Worm (Caenorhabditis elegans): ENCODE measurements around the gene clec-218.

The clec-218 gene

ce11 chrV:8300935-8301535 is 6.7 kb upstream of the clec-218 start, which contains the start of gene W02D7.6:
Gene W02D7.6 (minus strand): TSS chrV:8301507.
- TF ChIP-seq ceh-83 (GFP tag; optimal IDR thresholded peaks at IDR 0.05) (no peak), lsy-2 (tag; optimal IDR thresholded peaks at IDR 0.05) (no peak), M03D4.4 (tag; optimal IDR thresholded peaks at IDR 0.05) (no peak), ham-2 (GFP tag; optimal IDR thresholded peaks at IDR 0.05) (no peak), mep-1 (tag; optimal IDR thresholded peaks at IDR 0.05) (peak; percentile 9)

ce11 chrV:8302522-8302921 is 5.2 kb upstream of the clec-218 start, which contains the start of gene sel-9:
Gene sel-9 (minus strand): TSS chrV:8302580.
- peak; percentile 39 for TF ChIP-seq mep-1 (tag; optimal IDR thresholded peaks at IDR 0.05)
- TF ChIP-seq ceh-39 (tag; optimal IDR thresholded peaks at IDR 0.05), result no peak
- TF ChIP-seq unc-120 (tag; optimal IDR thresholded peaks at IDR 0.05; ENCODE audit: poor library complexity, severe bottlenecking), result peak; percentile 5
- TF ChIP-seq sptf-1 (tag; optimal IDR thresholded peaks at IDR 0.05), result no peak
- no peak for TF ChIP-seq nhr-2 (tag; optimal IDR thresholded peaks at IDR 0.05)
- TF ChIP-seq lsy-2 (tag; optimal IDR thresholded peaks at IDR 0.05), result peak; percentile 15
- TF ChIP-seq nhr-237 (tag; optimal IDR thresholded peaks at IDR 0.05), result peak; percentile 35
- TF ChIP-seq mab-5 (tag; optimal IDR thresholded peaks at IDR 0.05), result no peak
- no peak for TF ChIP-seq unc-62 (GFP tag; optimal IDR thresholded peaks at IDR 0.05)
- TF ChIP-seq ces-1 (GFP tag; optimal IDR thresholded peaks at IDR 0.05), result no peak

ce11 chrV:8304461-8305195 is 3.1 kb upstream of the clec-218 start, which contains the start of gene W02D7.11:
Gene W02D7.11 (minus strand): TSS chrV:8304511.
- no peak for TF ChIP-seq ceh-83 (GFP tag; optimal IDR thresholded peaks at IDR 0.05)
- no peak for TF ChIP-seq cnd-1 (tag; optimal IDR thresholded peaks at IDR 0.05)
- TF ChIP-seq pha-4 (tag; optimal IDR thresholded peaks at IDR 0.05), result no peak
- no peak for TF ChIP-seq elt-3 (tag; optimal IDR thresholded peaks at IDR 0.05)
- TF ChIP-seq mls-2 (tag; optimal IDR thresholded peaks at IDR 0.05), result no peak
- TF ChIP-seq hlh-1 (tag; optimal IDR thresholded peaks at IDR 0.05), result no peak
- TF ChIP-seq nhr-12 (tag; optimal IDR thresholded peaks at IDR 0.05), result no peak
- TF ChIP-seq mab-5 (tag; optimal IDR thresholded peaks at IDR 0.05), result no peak
- no peak for TF ChIP-seq unc-62 (GFP tag; optimal IDR thresholded peaks at IDR 0.05)
- no peak for TF ChIP-seq ces-1 (GFP tag; optimal IDR thresholded peaks at IDR 0.05)
- no peak for TF ChIP-seq sem-2 (GFP tag; optimal IDR thresholded peaks at IDR 0.05)
- TF ChIP-seq sptf-1 (tag; optimal IDR thresholded peaks at IDR 0.05), result no peak
- TF ChIP-seq mep-1 (tag; optimal IDR thresholded peaks at IDR 0.05), result no peak

ce11 chrV:8305940-8306339 is 1.8 kb upstream of the clec-218 start:
- no peak for TF ChIP-seq tbx-8 (GFP tag; optimal IDR thresholded peaks at IDR 0.05)
- no peak for TF ChIP-seq ztf-11 (tag; optimal IDR thresholded peaks at IDR 0.05)
- TF ChIP-seq bed-3 (GFP tag; optimal IDR thresholded peaks at IDR 0.05), result no peak
- TF ChIP-seq nhr-237 (tag; optimal IDR thresholded peaks at IDR 0.05), result no peak
- TF ChIP-seq lin-32 (GFP tag; optimal IDR thresholded peaks at IDR 0.05), result no peak
- no peak for TF ChIP-seq hlh-1 (tag; optimal IDR thresholded peaks at IDR 0.05)
- TF ChIP-seq sem-2 (GFP tag; optimal IDR thresholded peaks at IDR 0.05), result no peak
- TF ChIP-seq elt-3 (tag; optimal IDR thresholded peaks at IDR 0.05), result no peak
- no peak for TF ChIP-seq elt-1 (tag; optimal IDR thresholded peaks at IDR 0.05; ENCODE audit: borderline replicate concordance, insufficient read depth)
- TF ChIP-seq nhr-12 (tag; optimal IDR thresholded peaks at IDR 0.05), result no peak
- no peak for TF ChIP-seq lsy-2 (tag; optimal IDR thresholded peaks at IDR 0.05)
- no peak for TF ChIP-seq unc-120 (tag; optimal IDR thresholded peaks at IDR 0.05; ENCODE audit: poor library complexity, severe bottlenecking)
- no peak for TF ChIP-seq ceh-39 (tag; optimal IDR thresholded peaks at IDR 0.05)
- TF ChIP-seq lin-13 (tag; optimal IDR thresholded peaks at IDR 0.05), result no peak
- no peak for TF ChIP-seq mls-2 (tag; optimal IDR thresholded peaks at IDR 0.05)
- no peak for TF ChIP-seq nhr-76 (tag; optimal IDR thresholded peaks at IDR 0.05)
- no peak for TF ChIP-seq drap-1 (GFP tag; optimal IDR thresholded peaks at IDR 0.05)
- TF ChIP-seq zip-8 (tag; optimal IDR thresholded peaks at IDR 0.05), result no peak

ce11 chrV:8306366-8306765 is 1.4 kb upstream of the clec-218 start, which contains the start of gene W02D7.8:
Gene W02D7.8 (minus strand): TSS chrV:8306466.
- TF ChIP-seq snpc-4 (tag; optimal IDR thresholded peaks at IDR 0.05), result no peak
- TF ChIP-seq lin-32 (GFP tag; optimal IDR thresholded peaks at IDR 0.05), result no peak
- no peak for TF ChIP-seq ham-2 (GFP tag; optimal IDR thresholded peaks at IDR 0.05)
- no peak for TF ChIP-seq sptf-1 (tag; optimal IDR thresholded peaks at IDR 0.05)
- no peak for TF ChIP-seq bed-3 (GFP tag; optimal IDR thresholded peaks at IDR 0.05)
- TF ChIP-seq mls-2 (tag; optimal IDR thresholded peaks at IDR 0.05), result no peak
- no peak for TF ChIP-seq nhr-76 (tag; optimal IDR thresholded peaks at IDR 0.05)
- TF ChIP-seq drap-1 (GFP tag; optimal IDR thresholded peaks at IDR 0.05), result no peak
- TF ChIP-seq ceh-83 (GFP tag; optimal IDR thresholded peaks at IDR 0.05), result no peak
- no peak for TF ChIP-seq ceh-39 (tag; optimal IDR thresholded peaks at IDR 0.05)
- no peak for TF ChIP-seq sem-2 (GFP tag; optimal IDR thresholded peaks at IDR 0.05)
- no peak for TF ChIP-seq M03D4.4 (tag; optimal IDR thresholded peaks at IDR 0.05)
- no peak for TF ChIP-seq ceh-43 (GFP tag; optimal IDR thresholded peaks at IDR 0.05)
- TF ChIP-seq zip-8 (tag; optimal IDR thresholded peaks at IDR 0.05), result no peak
- no peak for TF ChIP-seq lin-13 (tag; optimal IDR thresholded peaks at IDR 0.05)
- no peak for TF ChIP-seq nhr-28 (tag; optimal IDR thresholded peaks at IDR 0.05)
- no peak for TF ChIP-seq pha-4 (tag; optimal IDR thresholded peaks at IDR 0.05)
- TF ChIP-seq hlh-1 (tag; optimal IDR thresholded peaks at IDR 0.05), result no peak
- no peak for TF ChIP-seq mab-5 (tag; optimal IDR thresholded peaks at IDR 0.05)
- no peak for TF ChIP-seq flh-1 (GFP tag; optimal IDR thresholded peaks at IDR 0.05)
